Fruit fly (Drosophila melanogaster): ENCODE results near the gene RpS14b.

Gene RpS14b

DNA sequence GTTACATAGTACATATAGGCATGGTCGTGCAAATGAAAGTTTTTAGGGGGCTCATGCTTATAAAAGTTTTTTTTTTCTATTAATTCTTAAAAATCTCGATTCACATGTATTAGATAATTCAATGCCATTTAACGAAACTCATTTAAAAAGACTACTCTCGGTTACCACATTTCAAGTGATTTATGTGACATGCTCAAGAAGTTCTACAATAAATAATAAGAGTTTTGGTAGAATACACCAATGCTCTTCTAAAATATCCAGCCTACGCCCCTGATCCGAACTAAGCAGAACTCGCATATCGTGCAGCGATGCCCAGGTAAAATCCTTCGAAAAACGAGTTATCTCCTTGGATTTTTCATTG is 42.2 kb upstream of the RpS14b start (continued):
- TF ChIP-seq lz (GFP tag; optimal IDR thresholded peaks at IDR 0.05) (peak; percentile 67), CG1621 (tag; optimal IDR thresholded peaks at IDR 0.05) (no peak), Gug (GFP tag; IDR thresholded peaks at IDR 0.05) (0 out of 2 replicates have a peak, but pooled peaks have one; percentile 27), fkh (GFP tag; optimal IDR thresholded peaks at IDR 0.05) (no peak), dsx (GFP tag; optimal IDR thresholded peaks at IDR 0.05; ENCODE audit: poor library complexity, severe bottlenecking) (no peak), Eip93F (GFP tag; optimal IDR thresholded peaks at IDR 0.05) (no peak), Sox102F (GFP tag; optimal IDR thresholded peaks at IDR 0.05) (peak; percentile 41), spab (GFP tag; optimal IDR thresholded peaks at IDR 0.05) (peak; percentile 8), Eip75B (GFP tag; optimal IDR thresholded peaks at IDR 0.05) (peak; percentile 59), CG11294 (GFP tag; IDR thresholded peaks at IDR 0.05) (no peak), pdm3 (GFP tag; optimal IDR thresholded peaks at IDR 0.05) (peak; percentile 67), esn (GFP tag; optimal IDR thresholded peaks at IDR 0.05) (peak; percentile 73), CG6792 (GFP tag; optimal IDR thresholded peaks at IDR 0.05) (peak; percentile 48), CG6163 (GFP tag; IDR thresholded peaks at IDR 0.05) (0 out of 3 replicates have a peak, but pooled peaks have one; percentile 25), cyc (GFP tag; optimal IDR thresholded peaks at IDR 0.05) (peak; percentile 51), svp (GFP tag) (peak; percentile 80), Hr4 (GFP tag; optimal IDR thresholded peaks at IDR 0.05) (peak; percentile 37), OdsH (GFP tag; optimal IDR thresholded peaks at IDR 0.05) (peak; percentile 63), CG6808 (GFP tag; optimal IDR thresholded peaks at IDR 0.05) (peak; percentile 44), topi (GFP tag; optimal IDR thresholded peaks at IDR 0.05) (peak; percentile 74), CG8632 (GFP tag; optimal IDR thresholded peaks at IDR 0.05) (peak; percentile 25), Met (GFP tag; optimal IDR thresholded peaks at IDR 0.05) (peak; percentile 72), CG10631 (GFP tag; optimal IDR thresholded peaks at IDR 0.05) (peak; percentile 53), fd85E (GFP tag; optimal IDR thresholded peaks at IDR 0.05) (no peak), CG3919 (GFP tag; optimal IDR thresholded peaks at IDR 0.05) (peak; percentile 59), Ets21C (GFP tag; optimal IDR thresholded peaks at IDR 0.05) (peak; percentile 55), CG8119 (GFP tag; IDR thresholded peaks at IDR 0.05) (peak; percentile 72), ss (GFP tag; optimal IDR thresholded peaks at IDR 0.05) (peak; percentile 1 to 48), achi (GFP tag; optimal IDR thresholded peaks at IDR 0.05) (peak; percentile 53), net (GFP tag; optimal IDR thresholded peaks at IDR 0.05) (peak; percentile 1), salr (GFP tag; optimal IDR thresholded peaks at IDR 0.05) (peak in 1 of 2 experiments; percentile 42), Hr39 (GFP tag; optimal IDR thresholded peaks at IDR 0.05) (peak; percentile 65), Eip78C (GFP tag) (peak; percentile 90), acj6 (GFP tag; optimal IDR thresholded peaks at IDR 0.05) (peak; percentile 65), CG10669 (GFP tag; optimal IDR thresholded peaks at IDR 0.05) (peak; percentile 39), CG15336 (GFP tag; IDR thresholded peaks at IDR 0.05) (peak; percentile 70), CG11762 (GFP tag; optimal IDR thresholded peaks at IDR 0.05; ENCODE audit: insufficient read depth) (peak; percentile 46), Lpt (GFP tag; optimal IDR thresholded peaks at IDR 0.05) (peak; percentile 27)

DNA sequence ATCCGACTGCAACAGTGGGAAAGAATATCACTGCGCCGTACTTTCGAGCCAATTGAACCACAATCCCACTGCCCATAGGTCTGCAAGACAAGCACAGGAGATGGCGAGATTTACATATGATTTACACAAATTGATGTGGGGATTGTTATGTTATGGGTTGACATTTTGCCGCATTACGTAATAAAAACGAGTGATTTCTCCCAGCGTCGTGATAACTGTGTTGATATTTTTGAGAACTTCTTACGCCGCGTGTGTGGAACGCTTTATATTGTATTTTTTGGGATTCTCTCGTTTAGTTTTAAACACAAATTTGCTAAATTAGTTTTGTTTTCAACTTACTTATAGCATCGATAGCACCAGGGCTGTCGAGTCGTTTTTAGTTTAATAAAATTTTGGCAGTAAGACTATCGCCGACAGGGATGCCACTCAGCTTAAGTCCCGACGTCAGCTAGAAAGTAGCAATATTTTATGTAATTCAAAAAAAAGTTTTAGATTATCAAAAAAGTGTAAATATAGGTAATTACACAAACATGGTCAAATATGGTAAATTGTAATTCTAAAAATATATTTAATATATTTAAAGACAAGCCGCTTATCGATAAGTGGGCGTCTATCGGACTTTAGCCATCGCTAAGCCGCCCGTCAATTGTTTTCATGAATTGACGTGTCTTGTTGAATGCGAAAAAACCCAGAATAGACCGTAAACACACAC is 41.1 kb upstream of the RpS14b start, which contains the start of the genes CG45089, ND-MNLL and p115:
Gene CG45089 (minus strand): TSS at position 388 of the 712 bp plus-strand sequence.
Gene ND-MNLL (minus strand): TSS at position 388 of the 712 bp plus-strand sequence.
Gene p115 (plus strand): TSS at position 621 of the 712 bp plus-strand sequence.
- TF ChIP-seq fd85E (GFP tag; optimal IDR thresholded peaks at IDR 0.05), result no peak
- TF ChIP-seq esn (GFP tag; optimal IDR thresholded peaks at IDR 0.05), result peak; percentile 59
- TF ChIP-seq Hr39 (GFP tag; optimal IDR thresholded peaks at IDR 0.05), result peak; percentile 48
- no peak for TF ChIP-seq CG4318 (GFP tag; optimal IDR thresholded peaks at IDR 0.05)
- peak; percentile 26 for TF ChIP-seq CG10669 (GFP tag; optimal IDR thresholded peaks at IDR 0.05)
- peak; percentile 45 for TF ChIP-seq OdsH (GFP tag; optimal IDR thresholded peaks at IDR 0.05)
- TF ChIP-seq Eip78C (GFP tag), result peak; percentile 58
- TF ChIP-seq CG31627 (GFP tag; optimal IDR thresholded peaks at IDR 0.05), result peak; percentile 50
- TF ChIP-seq salr (GFP tag; optimal IDR thresholded peaks at IDR 0.05), result peak in 1 of 2 experiments; percentile 10
- no peak for TF ChIP-seq CG16779 (tag; optimal IDR thresholded peaks at IDR 0.05)
- peak; percentile 76 for TF ChIP-seq achi (GFP tag; optimal IDR thresholded peaks at IDR 0.05)
- TF ChIP-seq Sox102F (GFP tag; optimal IDR thresholded peaks at IDR 0.05), result peak; percentile 42
- peak; percentile 73 for TF ChIP-seq CG10631 (GFP tag; optimal IDR thresholded peaks at IDR 0.05)
- peak; percentile 65 for TF ChIP-seq svp (GFP tag)
- TF ChIP-seq CG11762 (GFP tag; optimal IDR thresholded peaks at IDR 0.05; ENCODE audit: insufficient read depth), result no peak
- peak; percentile 1 for TF ChIP-seq CG11902 (GFP tag; optimal IDR thresholded peaks at IDR 0.05)
- TF ChIP-seq Smox (GFP tag; optimal IDR thresholded peaks at IDR 0.05), result peak; percentile 57
- TF ChIP-seq CG15336 (GFP tag; IDR thresholded peaks at IDR 0.05), result no peak
- TF ChIP-seq Blimp-1 (GFP tag; optimal IDR thresholded peaks at IDR 0.05), result no peak
- no peak for TF ChIP-seq CG8319 (GFP tag; optimal IDR thresholded peaks at IDR 0.05)
- peak; percentile 43; the same call in 1 of the 3 replicates for TF ChIP-seq CG8119 (GFP tag; IDR thresholded peaks at IDR 0.05)
- no peak for TF ChIP-seq Sox15 (GFP tag; optimal IDR thresholded peaks at IDR 0.05)
- TF ChIP-seq CG6854 (GFP tag; optimal IDR thresholded peaks at IDR 0.05), result no peak
- TF ChIP-seq CG6792 (GFP tag; optimal IDR thresholded peaks at IDR 0.05), result peak; percentile 41
- no peak for TF ChIP-seq CG11294 (GFP tag; IDR thresholded peaks at IDR 0.05)
- no peak for TF ChIP-seq spab (GFP tag; optimal IDR thresholded peaks at IDR 0.05)
- peak; percentile 57 for TF ChIP-seq Eip93F (GFP tag; optimal IDR thresholded peaks at IDR 0.05)
